Fruit fly (Drosophila melanogaster): ENCODE data around the gene PIG-H.
A peak's percentile ranks its signal among the peaks of the same experiment; 100 is the strongest.

PIG-H gene

dm6 chr3R:8027203-8027688 lies 27.6 kb downstream of the PIG-H start (continued):
- TF ChIP-seq caup (GFP tag; optimal IDR thresholded peaks at IDR 0.05; ENCODE audit: severe bottlenecking) (peak; percentile 79), Meics (GFP tag; optimal IDR thresholded peaks at IDR 0.05) (peak; percentile 91), NfI (GFP tag; optimal IDR thresholded peaks at IDR 0.05) (peak; percentile 91), CG34422 (GFP tag; IDR thresholded peaks at IDR 0.05) (0 out of 3 replicates have a peak, but pooled peaks have one; percentile 7), dimm (GFP tag; IDR thresholded peaks at IDR 0.05) (no peak; the same call in 1 of the 2 replicates), Dp (GFP tag; optimal IDR thresholded peaks at IDR 0.05) (peak; percentile 11), CG16813 (GFP tag; IDR thresholded peaks at IDR 0.05; ENCODE audit: partially characterized antibody) (no peak), CG6765 (GFP tag; optimal IDR thresholded peaks at IDR 0.05) (peak; percentile 68), B-H1 (GFP tag; IDR thresholded peaks at IDR 0.05) (peak; percentile 41; the same call in 2 of the 3 replicates), CG11093 (GFP tag; IDR thresholded peaks at IDR 0.05) (peak; percentile 34; the same call in 1 of the 3 replicates), CG13894 (tag; optimal IDR thresholded peaks at IDR 0.05) (peak; percentile 40), CG9215 (GFP tag; IDR thresholded peaks at IDR 0.05) (peak; percentile 68), H2.0 (GFP tag; IDR thresholded peaks at IDR 0.05) (peak; percentile 70), schlank (tag; optimal IDR thresholded peaks at IDR 0.05) (peak; percentile 48), CG8290 (GFP tag; optimal IDR thresholded peaks at IDR 0.05) (no peak), CG8290 (tag; optimal IDR thresholded peaks at IDR 0.05) (no peak), Nf-YC (tag; optimal IDR thresholded peaks at IDR 0.05) (peak; percentile 74), Optix (GFP tag; IDR thresholded peaks at IDR 0.05) (0 out of 3 replicates have a peak, but pooled peaks have one; percentile 9), fd96Cb (tag; optimal IDR thresholded peaks at IDR 0.05) (peak; percentile 83), trem (tag; optimal IDR thresholded peaks at IDR 0.05) (peak; percentile 71), CTCF (GFP tag; optimal IDR thresholded peaks at IDR 0.05) (peak; percentile 23), CG32767 (GFP tag; IDR thresholded peaks at IDR 0.05) (peak; percentile 82), al (GFP tag; IDR thresholded peaks at IDR 0.05) (peak; percentile 54), CG3281 (GFP tag; optimal IDR thresholded peaks at IDR 0.05) (peak; percentile 86), CG10147 (GFP tag; optimal IDR thresholded peaks at IDR 0.05) (peak; percentile 81), CG9817 (tag; optimal IDR thresholded peaks at IDR 0.05) (peak; percentile 80), CG6175 (GFP tag; IDR thresholded peaks at IDR 0.05) (no peak; the same call in 2 of the 3 replicates), Poxn (GFP tag; IDR thresholded peaks at IDR 0.05) (peak; percentile 25; the same call in 1 of the 2 replicates), PHDP (tag; optimal IDR thresholded peaks at IDR 0.05) (peak; percentile 95), CG14441 (GFP tag; IDR thresholded peaks at IDR 0.05) (peak; percentile 63), CG13624 (GFP tag; optimal IDR thresholded peaks at IDR 0.05) (no peak), Ets65A (GFP tag) (peak; percentile 18), Trl (optimal IDR thresholded peaks at IDR 0.05) (peak; percentile 75 to 84), Trl (GFP tag; optimal IDR thresholded peaks at IDR 0.05) (peak; percentile 35), CG10366 (GFP tag; IDR thresholded peaks at IDR 0.05) (peak; percentile 81), CG5953 (GFP tag; IDR thresholded peaks at IDR 0.05) (peak; percentile 67), CG1792 (GFP tag; optimal IDR thresholded peaks at IDR 0.05) (no peak), CG3163 (GFP tag; optimal IDR thresholded peaks at IDR 0.05) (peak; percentile 86), CG7839 (tag; optimal IDR thresholded peaks at IDR 0.05) (peak; percentile 93), CG2129 (GFP tag; IDR thresholded peaks at IDR 0.05; ENCODE audit: partially characterized antibody) (no peak), HmgZ (tag; optimal IDR thresholded peaks at IDR 0.05) (peak; percentile 47), nerfin-2 (GFP tag; IDR thresholded peaks at IDR 0.05; ENCODE audit: partially characterized antibody) (no peak), slbo (GFP tag; IDR thresholded peaks at IDR 0.05) (peak; percentile 87), lola (GFP tag; optimal IDR thresholded peaks at IDR 0.05) (peak in 1 of 3 experiments; percentile 90), salm (tag; optimal IDR thresholded peaks at IDR 0.05) (peak; percentile 89), ci (GFP tag; IDR thresholded peaks at IDR 0.05) (peak; percentile 56; the same call in 1 of the 3 replicates), wdn (GFP tag; IDR thresholded peaks at IDR 0.05) (peak; percentile 59), Atf3 (GFP tag; optimal IDR thresholded peaks at IDR 0.05) (peak; percentile 25), mam (GFP tag; optimal IDR thresholded peaks at IDR 0.05) (peak; percentile 27), Doc2 (GFP tag; IDR thresholded peaks at IDR 0.05) (no peak), CG10209 (GFP tag; optimal IDR thresholded peaks at IDR 0.05) (peak; percentile 92), her (GFP tag; optimal IDR thresholded peaks at IDR 0.05) (no peak)

Measured in whole organism, embryonic.